In the genomic region with DNA sequence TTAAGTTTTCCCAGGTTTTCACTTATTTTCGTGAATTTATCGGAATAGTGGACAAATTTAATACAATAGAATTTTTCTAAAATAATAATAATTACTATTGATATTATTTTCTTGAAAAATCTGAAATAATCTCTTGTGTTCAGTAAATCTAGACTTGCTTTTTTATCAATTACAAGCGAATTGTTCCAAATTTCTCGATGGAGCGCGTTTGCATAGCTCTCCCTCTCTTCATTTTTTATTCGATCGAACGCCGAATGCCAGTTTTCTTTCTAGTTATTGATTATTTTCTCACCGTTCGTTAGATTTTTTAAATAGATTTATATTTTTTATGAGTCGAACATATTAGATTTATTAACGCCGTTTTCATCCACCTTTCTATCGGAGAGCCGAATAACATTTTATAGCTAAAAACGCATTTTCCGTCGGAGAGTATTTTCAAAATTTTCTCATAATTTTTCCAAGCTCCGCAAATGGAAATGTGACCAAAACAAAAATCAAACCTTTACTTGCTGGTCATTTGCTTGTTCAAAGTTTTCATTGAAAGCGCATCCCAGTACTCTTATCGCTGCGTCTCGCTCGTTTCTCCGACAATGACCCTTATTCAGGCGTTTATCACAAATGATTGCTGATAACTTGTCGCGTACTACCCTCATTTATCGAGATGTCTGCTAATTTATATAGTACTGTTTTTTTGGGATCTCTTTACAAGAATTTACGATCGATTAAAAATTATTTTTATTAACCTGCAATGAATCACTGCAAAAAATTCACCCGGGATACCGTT, we compare ENCODE assay signal across 6 worm cellular contexts.
TF ChIP-seq lines count a peak whose summit lies in the region.

No protein-coding gene starts in this region.

TF ChIP-seq in whole organism, L1 larva, 84 proteins besides CTCF, POLR2A, EP300 and RAD21 (continues in another document):
- peak; percentile 16 for TF ChIP-seq C16A3.4 (tag; optimal IDR thresholded peaks at IDR 0.05; lab: Kevin White, UChicago)
- TF ChIP-seq egl-27 (tag; optimal IDR thresholded peaks at IDR 0.05; lab: Kevin White, UChicago), result no peak
- peak in 1 of 6 experiments; percentile 9 for TF ChIP-seq elt-3 (tag; optimal IDR thresholded peaks at IDR 0.05; lab: Kevin White, UChicago)
- peak; percentile 74 for TF ChIP-seq elt-2 (tag; optimal IDR thresholded peaks at IDR 0.05; lab: Kevin White, UChicago)
- no peak for TF ChIP-seq mdl-1 (tag; optimal IDR thresholded peaks at IDR 0.05; lab: Kevin White, UChicago)
- peak; percentile 96 for TF ChIP-seq pqm-1 (tag; optimal IDR thresholded peaks at IDR 0.05; lab: Kevin White, UChicago)
- no peak for TF ChIP-seq hlh-17 (GFP tag; optimal IDR thresholded peaks at IDR 0.05; lab: Kevin White, UChicago; ENCODE audit: borderline replicate concordance)
- TF ChIP-seq efl-1 (optimal IDR thresholded peaks at IDR 0.05; lab: Kevin White, UChicago), result peak; percentile 3 to 34
- peak in 1 of 2 experiments; percentile 21 for TF ChIP-seq efl-1 (GFP tag; optimal IDR thresholded peaks at IDR 0.05 in 1 of 2; lab: Kevin White, UChicago)
- no peak for TF ChIP-seq fos-1 (tag; optimal IDR thresholded peaks at IDR 0.05; lab: Kevin White, UChicago)
- peak; percentile 55 for TF ChIP-seq mep-1 (tag; optimal IDR thresholded peaks at IDR 0.05; lab: Kevin White, UChicago)
- TF ChIP-seq dpl-1 (GFP tag; optimal IDR thresholded peaks at IDR 0.05; lab: Kevin White, UChicago), result peak in 1 of 3 experiments; percentile 30
- TF ChIP-seq vab-15 (tag; optimal IDR thresholded peaks at IDR 0.05; lab: Kevin White, UChicago), result no peak

TF ChIP-seq in whole organism, L2 larva, 48 proteins besides CTCF, POLR2A, EP300 and RAD21 (continues in another document):
- no peak for TF ChIP-seq mdl-1 (tag; optimal IDR thresholded peaks at IDR 0.05; lab: Kevin White, UChicago)
- peak; percentile 60 for TF ChIP-seq C34F6.9 (tag; optimal IDR thresholded peaks at IDR 0.05; lab: Kevin White, UChicago)
- TF ChIP-seq unc-39 (tag; optimal IDR thresholded peaks at IDR 0.05; lab: Kevin White, UChicago), result no peak
- TF ChIP-seq nhr-21 (tag; optimal IDR thresholded peaks at IDR 0.05; lab: Kevin White, UChicago), result no peak
- TF ChIP-seq sma-3 (GFP tag; optimal IDR thresholded peaks at IDR 0.05; lab: Kevin White, UChicago), result no peak
- peak; percentile 78 for TF ChIP-seq fos-1 (tag; optimal IDR thresholded peaks at IDR 0.05; lab: Kevin White, UChicago)
- TF ChIP-seq aly-2 (tag; optimal IDR thresholded peaks at IDR 0.05; lab: Kevin White, UChicago), result no peak
- TF ChIP-seq skn-1 (tag; optimal IDR thresholded peaks at IDR 0.05; lab: Kevin White, UChicago), result no peak
- TF ChIP-seq elt-1 (tag; optimal IDR thresholded peaks at IDR 0.05; lab: Kevin White, UChicago), result no peak
- no peak for TF ChIP-seq ceh-82 (tag; optimal IDR thresholded peaks at IDR 0.05; lab: Kevin White, UChicago)
- TF ChIP-seq mbf-1 (tag; optimal IDR thresholded peaks at IDR 0.05; lab: Kevin White, UChicago), result no peak
- TF ChIP-seq ztf-1 (GFP tag; conservative IDR thresholded peaks at IDR 0.05; lab: Robert Waterston, UW), result no peak
- TF ChIP-seq ZK546.5 (tag; optimal IDR thresholded peaks at IDR 0.05; lab: Kevin White, UChicago), result no peak
- no peak for TF ChIP-seq nhr-129 (tag; optimal IDR thresholded peaks at IDR 0.05; lab: Kevin White, UChicago)
- no peak for TF ChIP-seq nhr-10 (tag; optimal IDR thresholded peaks at IDR 0.05; lab: Kevin White, UChicago)

TF ChIP-seq in whole organism, L3 larva, 47 proteins besides CTCF, POLR2A, EP300 and RAD21 (continues in another document):
- TF ChIP-seq sea-2 (GFP tag; optimal IDR thresholded peaks at IDR 0.05; lab: Kevin White, UChicago) (no peak), snpc-4 (tag; optimal IDR thresholded peaks at IDR 0.05; lab: Kevin White, UChicago) (peak; percentile 40), elt-1 (tag; optimal IDR thresholded peaks at IDR 0.05; lab: Kevin White, UChicago) (no peak), egl-27 (tag; optimal IDR thresholded peaks at IDR 0.05; lab: Kevin White, UChicago) (no peak), nfya-1 (tag; optimal IDR thresholded peaks at IDR 0.05; lab: Kevin White, UChicago; ENCODE audit: insufficient read depth) (peak; percentile 4), ceh-28 (tag; optimal IDR thresholded peaks at IDR 0.05; lab: Kevin White, UChicago) (no peak), nhr-28 (tag; optimal IDR thresholded peaks at IDR 0.05; lab: Kevin White, UChicago) (no peak), lin-15B (tag; optimal IDR thresholded peaks at IDR 0.05; lab: Kevin White, UChicago) (peak; percentile 14), ceh-9 (tag; optimal IDR thresholded peaks at IDR 0.05; lab: Kevin White, UChicago) (no peak), elt-3 (tag; optimal IDR thresholded peaks at IDR 0.05; lab: Kevin White, UChicago) (no peak), aly-2 (tag; optimal IDR thresholded peaks at IDR 0.05; lab: Kevin White, UChicago) (no peak), elt-2 (tag; optimal IDR thresholded peaks at IDR 0.05; lab: Kevin White, UChicago) (peak; percentile 74), pqm-1 (tag; optimal IDR thresholded peaks at IDR 0.05; lab: Kevin White, UChicago) (peak; percentile 66), unc-62 (GFP tag; optimal IDR thresholded peaks at IDR 0.05; lab: Kevin White, UChicago) (no peak), hmg-11 (tag; optimal IDR thresholded peaks at IDR 0.05; lab: Kevin White, UChicago) (no peak)

TF ChIP-seq in whole organism, L4 larva, 104 proteins besides CTCF, POLR2A, EP300 and RAD21 (continues in another document):
- TF ChIP-seq sdz-12 (GFP tag; optimal IDR thresholded peaks at IDR 0.05; lab: Kevin White, UChicago), result no peak
- TF ChIP-seq hlh-11 (tag; optimal IDR thresholded peaks at IDR 0.05; lab: Kevin White, UChicago), result peak; percentile 45
- TF ChIP-seq php-3 (GFP tag; IDR thresholded peaks at IDR 0.05; lab: Robert Waterston, UW), result peak; percentile 75
- peak; percentile 13 for TF ChIP-seq dpl-1 (GFP tag; optimal IDR thresholded peaks at IDR 0.05; lab: Kevin White, UChicago)
- TF ChIP-seq daf-12 (tag; optimal IDR thresholded peaks at IDR 0.05; lab: Kevin White, UChicago), result no peak
- peak; percentile 16 for TF ChIP-seq nhr-28 (tag; optimal IDR thresholded peaks at IDR 0.05; lab: Kevin White, UChicago)
- no peak for TF ChIP-seq zag-1 (tag; optimal IDR thresholded peaks at IDR 0.05; lab: Kevin White, UChicago)
- no peak for TF ChIP-seq egl-43 (GFP tag; IDR thresholded peaks at IDR 0.05; lab: Robert Waterston, UW)
- TF ChIP-seq F49E8.2 (tag; optimal IDR thresholded peaks at IDR 0.05; lab: Kevin White, UChicago; ENCODE audit: borderline replicate concordance), result no peak
- peak; percentile 44; the same call in 1 of the 2 replicates for TF ChIP-seq dmd-6 (GFP tag; IDR thresholded peaks at IDR 0.05; lab: Robert Waterston, UW)
- no peak for TF ChIP-seq daf-16 (GFP tag; optimal IDR thresholded peaks at IDR 0.05; lab: Kevin White, UChicago)
- TF ChIP-seq daf-16 (tag; optimal IDR thresholded peaks at IDR 0.05; lab: Kevin White, UChicago), result peak; percentile 43
- TF ChIP-seq lin-38 (GFP tag; IDR thresholded peaks at IDR 0.05; lab: Robert Waterston, UW), result peak; percentile 94
- peak; percentile 90 for TF ChIP-seq pqm-1 (tag; optimal IDR thresholded peaks at IDR 0.05; lab: Kevin White, UChicago)

TF ChIP-seq in whole organism, late embryonic, 69 proteins besides CTCF, POLR2A, EP300 and RAD21:
- TF ChIP-seq C38D4.7 (GFP tag; optimal IDR thresholded peaks at IDR 0.05; lab: Kevin White, UChicago) (no peak), sox-2 (GFP tag; IDR thresholded peaks at IDR 0.05; lab: Robert Waterston, UW) (no peak), elt-2 (tag; optimal IDR thresholded peaks at IDR 0.05; lab: Kevin White, UChicago) (peak; percentile 83)

TF ChIP-seq in whole organism, young adult, 124 proteins besides CTCF, POLR2A, EP300 and RAD21 (continues in another document):
- TF ChIP-seq cebp-1 (GFP tag; IDR thresholded peaks at IDR 0.05; lab: Robert Waterston, UW) (no peak), cebp-1 (tag; optimal IDR thresholded peaks at IDR 0.05; lab: Kevin White, UChicago) (no peak), egrh-3 (GFP tag; IDR thresholded peaks at IDR 0.05; lab: Robert Waterston, UW) (no peak), repo-1 (tag; optimal IDR thresholded peaks at IDR 0.05; lab: Kevin White, UChicago) (no peak), snpc-1.1 (tag; optimal IDR thresholded peaks at IDR 0.05; lab: Kevin White, UChicago; ENCODE audit: insufficient read depth) (no peak), C06A6.2 (GFP tag; conservative IDR thresholded peaks at IDR 0.05; lab: Robert Waterston, UW) (no peak), dox-1 (GFP tag; IDR thresholded peaks at IDR 0.05; lab: Robert Waterston, UW) (no peak; the same call in 1 of the 2 replicates), nhr-179 (tag; optimal IDR thresholded peaks at IDR 0.05; lab: Kevin White, UChicago) (no peak), lin-35 (GFP tag; optimal IDR thresholded peaks at IDR 0.05; lab: Kevin White, UChicago) (no peak), let-526 (GFP tag; IDR thresholded peaks at IDR 0.05; lab: Robert Waterston, UW) (no peak), K11D2.4 (GFP tag; IDR thresholded peaks at IDR 0.05; lab: Robert Waterston, UW) (no peak), madf-6 (GFP tag; IDR thresholded peaks at IDR 0.05; lab: Robert Waterston, UW) (peak; percentile 95), him-1 (tag; optimal IDR thresholded peaks at IDR 0.05; lab: Kevin White, UChicago) (peak; percentile 17), tbx-9 (tag; optimal IDR thresholded peaks at IDR 0.05; lab: Kevin White, UChicago; ENCODE audit: borderline replicate concordance) (no peak), pbrm-1 (GFP tag; IDR thresholded peaks at IDR 0.05; lab: Robert Waterston, UW) (no peak), ztf-3 (GFP tag; optimal IDR thresholded peaks at IDR 0.05; lab: Kevin White, UChicago) (no peak), nhr-80 (tag; optimal IDR thresholded peaks at IDR 0.05; lab: Kevin White, UChicago) (peak; percentile 54), hsf-1 (GFP tag; IDR thresholded peaks at IDR 0.05; lab: Robert Waterston, UW) (no peak), chd-7 (tag; optimal IDR thresholded peaks at IDR 0.05; lab: Kevin White, UChicago) (no peak), unc-130 (GFP tag; optimal IDR thresholded peaks at IDR 0.05; lab: Kevin White, UChicago) (no peak), madf-8 (GFP tag; conservative IDR thresholded peaks at IDR 0.05; lab: Robert Waterston, UW) (peak; percentile 93), efl-1 (GFP tag; optimal IDR thresholded peaks at IDR 0.05; lab: Kevin White, UChicago) (peak; percentile 4), akir-1 (GFP tag; optimal IDR thresholded peaks at IDR 0.05; lab: Kevin White, UChicago) (no peak), F33H1.4 (GFP tag; IDR thresholded peaks at IDR 0.05; lab: Robert Waterston, UW) (no peak; the same call in 1 of the 2 replicates), ceh-58 (GFP tag; IDR thresholded peaks at IDR 0.05; lab: Robert Waterston, UW) (no peak), F49E8.2 (tag; optimal IDR thresholded peaks at IDR 0.05; lab: Kevin White, UChicago; ENCODE audit: insufficient read depth) (no peak), aptf-2 (GFP tag; conservative IDR thresholded peaks at IDR 0.05; lab: Robert Waterston, UW) (no peak), B0035.1 (tag; optimal IDR thresholded peaks at IDR 0.05; lab: Kevin White, UChicago) (no peak), F55B11.4 (tag; optimal IDR thresholded peaks at IDR 0.05; lab: Kevin White, UChicago; ENCODE audit: borderline replicate concordance, insufficient read depth) (no peak)
